In genomic region chr2L:2956992-2957391, dm6 we compare ENCODE assay signal across 3 fruit fly cellular contexts.
TF ChIP-seq lines count a peak whose summit lies in the region.

No protein-coding gene starts in this region.

- TF ChIP-seq CTCF in S2 (optimal IDR thresholded peaks at IDR 0.05; lab: Kevin White, UChicago): peak; percentile 30 to 51
- TF ChIP-seq CTCF in whole organism, embryonic (GFP tag; optimal IDR thresholded peaks at IDR 0.05; lab: Kevin White, UChicago): peak; percentile 25

TF ChIP-seq in whole organism, embryonic, 481 proteins besides CTCF, POLR2A, EP300 and RAD21:
- no peak for TF ChIP-seq CG7963 (GFP tag; IDR thresholded peaks at IDR 0.05; lab: Robert Waterston, UW; ENCODE audit: partially characterized antibody)
- TF ChIP-seq CG15601 (tag; optimal IDR thresholded peaks at IDR 0.05; lab: Kevin White, UChicago): peak; percentile 76
- TF ChIP-seq CG8478 (optimal IDR thresholded peaks at IDR 0.05; lab: Kevin White, UChicago): peak; percentile 15
- peak; percentile 23 for TF ChIP-seq pita (GFP tag; optimal IDR thresholded peaks at IDR 0.05; lab: Kevin White, UChicago)
- peak; percentile 36 for TF ChIP-seq cg (GFP tag; optimal IDR thresholded peaks at IDR 0.05; lab: Kevin White, UChicago)

TF ChIP-seq in whole organism, wandering third instar larva, 38 proteins besides CTCF, POLR2A, EP300 and RAD21:
- TF ChIP-seq Myc (optimal IDR thresholded peaks at IDR 0.05; lab: Kevin White, UChicago) (peak; percentile 27), CG9705 (GFP tag; optimal IDR thresholded peaks at IDR 0.05; lab: Kevin White, UChicago) (no peak)
